Worm (Caenorhabditis elegans) whole organism, early embryonic: ENCODE results near the gene amx-3.

ENCODE experiments used
- ama-1 ChIP-seq: fragments of 150-350 bp; optimal IDR thresholded peaks from 2 replicates; lab custom pipeline; 2014
- ceh-36 ChIP-seq: sonication (generic microtip); optimal IDR thresholded peaks from 2 replicates; lab custom pipeline; 2016; ENCODE audit warnings: missing genetic modification characterization, inconsistent platforms, missing compliant biosample characterization
- flt-1 ChIP-seq: fragments of 200-800 bp; sonication (Bioruptor generic); IDR thresholded peaks from 2 replicates; pipeline ENCODE4 v1.3.6; 2022; ENCODE audit warnings: missing genetic modification characterization, missing compliant biosample characterization
- hmbx-1 ChIP-seq: sonication (generic microtip); optimal IDR thresholded peaks from 2 replicates; lab custom pipeline; 2016; ENCODE audit warnings: mild to moderate bottlenecking, missing genetic modification characterization, missing compliant biosample characterization
- hnd-1 ChIP-seq: sonication (generic microtip); optimal IDR thresholded peaks from 2 replicates; lab custom pipeline; 2016; ENCODE audit warnings: missing genetic modification characterization, missing compliant biosample characterization
- tbx-11 ChIP-seq: fragments of 200-800 bp; sonication (Bioruptor generic); IDR thresholded peaks from 2 replicates; pipeline ENCODE4 v1.3.6; 2022; ENCODE audit warnings: missing genetic modification characterization, missing compliant biosample characterization

ce11 chrV:20851847-20852386 lies 51.6 kb downstream of the amx-3 start, which contains the start of gene ndua-1:
- TF ChIP-seq ama-1 (lab: Kevin White, UChicago) (no peak), hmbx-1 (tag; lab: Kevin White, UChicago) (no peak), ceh-36 (tag; lab: Kevin White, UChicago) (no peak), tbx-11 (GFP tag; lab: Robert Waterston, UW) (no peak), hnd-1 (tag; lab: Kevin White, UChicago) (no peak), flt-1 (GFP tag; lab: Robert Waterston, UW) (no peak)
